Worm (Caenorhabditis elegans) whole organism, young adult: Measurements from ENCODE around the gene Y49E10.16.

Experiments used
- B0336.3 ChIP-seq: fragments of 200-800 bp; sonication (Bioruptor generic); IDR thresholded peaks from 2 replicates; pipeline ENCODE4 v1.3.6; 2022; ENCODE audit warnings: missing genetic modification characterization, missing compliant biosample characterization
- D2030.7 ChIP-seq: fragments of 200-800 bp; sonication (Bioruptor generic); IDR thresholded peaks from 2 replicates; pipeline ENCODE4 v1.3.6; 2022; ENCODE audit warnings: missing genetic modification reagents, missing genetic modification characterization, missing compliant biosample characterization
- K11D2.4 ChIP-seq: fragments of 200-800 bp; sonication (Bioruptor generic); IDR thresholded peaks from 2 replicates; pipeline ENCODE4 v1.3.6; 2022; ENCODE audit warnings: missing genetic modification reagents, missing genetic modification characterization, missing compliant biosample characterization
- T26A5.8 ChIP-seq: sonication (generic microtip); optimal IDR thresholded peaks from 2 replicates; lab custom pipeline; 2016; ENCODE audit warnings: missing genetic modification characterization, missing compliant biosample characterization
- lir-1 ChIP-seq: fragments of 200-800 bp; sonication (Bioruptor generic); conservative IDR thresholded peaks from 2 replicates; pipeline ENCODE4 v1.3.6; 2022; ENCODE audit warnings: missing genetic modification reagents, missing genetic modification characterization, missing compliant biosample characterization
- lsy-27 ChIP-seq: sonication (generic microtip); optimal IDR thresholded peaks from 2 replicates; lab custom pipeline; 2017; ENCODE audit warnings: missing genetic modification characterization, mild to moderate bottlenecking, missing compliant biosample characterization, antibody characterized with exemption, missing genotype, borderline replicate concordance; ENCODE audit not compliant: insufficient read depth
- mxl-1 ChIP-seq: sonication (generic microtip); optimal IDR thresholded peaks from 2 replicates; lab custom pipeline; 2016; ENCODE audit warnings: missing genetic modification characterization, missing compliant biosample characterization
- sdz-38 ChIP-seq: sonication (generic microtip); optimal IDR thresholded peaks from 2 replicates; lab custom pipeline; 2016; ENCODE audit warnings: missing genotype, missing genetic modification characterization, missing compliant biosample characterization

DNA sequence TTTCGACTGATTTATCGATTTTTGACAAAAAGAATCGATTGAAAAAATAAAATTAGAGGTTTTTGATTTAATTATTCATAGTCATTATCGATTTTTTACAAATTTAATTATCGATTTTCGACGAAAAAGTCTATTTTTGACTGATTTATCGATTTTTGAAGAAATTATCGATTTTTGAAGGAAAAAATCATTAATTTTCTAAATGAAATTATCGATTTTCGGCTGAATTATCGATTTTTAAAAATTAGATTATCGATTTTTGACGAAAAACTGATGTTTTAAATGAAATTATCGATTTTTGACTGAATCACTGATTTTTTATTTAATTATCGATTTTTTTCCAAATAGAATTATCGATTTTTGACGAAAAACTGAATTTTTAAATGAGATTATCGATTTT is 19.2 kb upstream of the Y49E10.16 start:
- TF ChIP-seq D2030.7 = no peak
- no peak for TF ChIP-seq B0336.3 (GFP tag; lab: Robert Waterston, UW)
- no peak for TF ChIP-seq lsy-27
- no peak for TF ChIP-seq K11D2.4 (GFP tag; lab: Robert Waterston, UW)
- TF ChIP-seq sdz-38 = no peak
- no peak for TF ChIP-seq T26A5.8 (tag; lab: Kevin White, UChicago)
- no peak for TF ChIP-seq mxl-1 (tag; lab: Kevin White, UChicago)
- TF ChIP-seq lir-1 (GFP tag; lab: Robert Waterston, UW) = no peak
